Comparison of ENCODE assay signal across 5 worm cellular contexts in the genomic region with DNA sequence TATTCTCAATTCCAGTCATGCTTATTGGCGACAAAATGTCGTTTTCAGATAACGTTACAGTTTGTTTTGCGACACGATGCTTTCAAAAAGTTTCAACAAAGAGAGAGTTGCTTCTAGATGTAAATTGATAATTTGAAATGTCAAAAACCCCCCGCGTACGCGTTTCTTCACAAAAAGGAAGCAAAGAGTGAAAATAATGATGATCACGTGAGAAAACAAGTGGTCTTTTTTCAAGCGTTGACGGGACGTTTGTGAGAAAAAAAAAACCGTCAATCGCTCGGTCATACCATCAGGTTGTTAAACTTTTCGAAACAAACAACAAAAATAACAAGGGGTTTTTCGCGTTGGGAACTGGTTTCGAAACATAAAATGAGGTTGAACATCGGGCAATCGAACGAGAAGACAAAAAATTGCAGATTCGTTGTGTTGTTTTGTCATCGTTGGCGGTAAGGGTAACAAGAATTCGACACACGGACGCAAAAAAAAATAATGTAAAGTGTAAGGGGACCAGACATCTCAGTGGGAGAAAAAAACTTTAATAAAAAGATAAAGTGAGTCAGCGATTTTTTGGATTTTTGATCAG.
A peak's percentile ranks its signal among the peaks of the same experiment; 100 is the strongest.
TF ChIP-seq lines count a peak whose summit lies in the region.

No protein-coding gene starts in this region.

TF ChIP-seq in whole organism, L1 larva, 84 proteins besides CTCF, POLR2A, EP300 and RAD21 (continued from another document and continues in another):
- TF ChIP-seq nhr-84 (tag; optimal IDR thresholded peaks at IDR 0.05; lab: Kevin White, UChicago) (no peak), egl-13 (tag; optimal IDR thresholded peaks at IDR 0.05; lab: Kevin White, UChicago) (no peak), mef-2 (tag; optimal IDR thresholded peaks at IDR 0.05; lab: Kevin White, UChicago) (no peak), irx-1 (tag; optimal IDR thresholded peaks at IDR 0.05; lab: Kevin White, UChicago) (no peak), aha-1 (tag; optimal IDR thresholded peaks at IDR 0.05; lab: Kevin White, UChicago) (no peak), nhr-85 (tag; lab: Kevin White, UChicago) (peak; percentile 90), nhr-19 (GFP tag; conservative IDR thresholded peaks at IDR 0.05; lab: Robert Waterston, UW) (peak; percentile 48), unc-30 (tag; optimal IDR thresholded peaks at IDR 0.05; lab: Kevin White, UChicago) (no peak), sup-37 (GFP tag; optimal IDR thresholded peaks at IDR 0.05; lab: Kevin White, UChicago) (no peak), aly-2 (tag; optimal IDR thresholded peaks at IDR 0.05; lab: Kevin White, UChicago) (no peak), elt-3 (tag; optimal IDR thresholded peaks at IDR 0.05; lab: Kevin White, UChicago) (peak in 1 of 6 experiments; percentile 68), zip-4 (GFP tag; optimal IDR thresholded peaks at IDR 0.05; lab: Kevin White, UChicago) (no peak), jun-1 (tag; optimal IDR thresholded peaks at IDR 0.05; lab: Kevin White, UChicago) (no peak), unc-86 (tag; optimal IDR thresholded peaks at IDR 0.05; lab: Kevin White, UChicago) (no peak), lin-35 (GFP tag; optimal IDR thresholded peaks at IDR 0.05; lab: Kevin White, UChicago) (peak in 1 of 2 experiments; percentile 49), hpl-2 (GFP tag; optimal IDR thresholded peaks at IDR 0.05; lab: Kevin White, UChicago) (no peak), nhr-20 (tag; optimal IDR thresholded peaks at IDR 0.05; lab: Kevin White, UChicago) (peak; percentile 70), ztf-11 (tag; optimal IDR thresholded peaks at IDR 0.05; lab: Kevin White, UChicago) (no peak), C16A3.4 (tag; optimal IDR thresholded peaks at IDR 0.05; lab: Kevin White, UChicago) (no peak), lin-13 (GFP tag; optimal IDR thresholded peaks at IDR 0.05; lab: Kevin White, UChicago) (no peak), ztf-4 (tag; optimal IDR thresholded peaks at IDR 0.05; lab: Kevin White, UChicago) (no peak), ceh-90 (tag; optimal IDR thresholded peaks at IDR 0.05; lab: Kevin White, UChicago) (no peak), nhr-11 (tag; optimal IDR thresholded peaks at IDR 0.05; lab: Kevin White, UChicago) (no peak), mab-9 (GFP tag; IDR thresholded peaks at IDR 0.05; lab: Robert Waterston, UW) (no peak), nhr-71 (tag; optimal IDR thresholded peaks at IDR 0.05; lab: Kevin White, UChicago) (peak; percentile 56), nhr-77 (tag; optimal IDR thresholded peaks at IDR 0.05; lab: Kevin White, UChicago) (no peak)

TF ChIP-seq in whole organism, L2 larva, 48 proteins besides CTCF, POLR2A, EP300 and RAD21 (continued from another document and continues in another):
- TF ChIP-seq nhr-129 (tag; optimal IDR thresholded peaks at IDR 0.05; lab: Kevin White, UChicago) (peak; percentile 54), nhr-10 (tag; optimal IDR thresholded peaks at IDR 0.05; lab: Kevin White, UChicago) (no peak), nhr-11 (tag; optimal IDR thresholded peaks at IDR 0.05; lab: Kevin White, UChicago) (no peak), nhr-237 (tag; optimal IDR thresholded peaks at IDR 0.05; lab: Kevin White, UChicago) (no peak), nhr-12 (tag; optimal IDR thresholded peaks at IDR 0.05; lab: Kevin White, UChicago) (no peak), skn-1 (tag; optimal IDR thresholded peaks at IDR 0.05; lab: Kevin White, UChicago) (no peak), lin-39 (tag; optimal IDR thresholded peaks at IDR 0.05; lab: Kevin White, UChicago) (no peak), elt-1 (tag; optimal IDR thresholded peaks at IDR 0.05; lab: Kevin White, UChicago) (no peak), gmeb-1 (tag; optimal IDR thresholded peaks at IDR 0.05; lab: Kevin White, UChicago) (peak; percentile 47), lin-11 (tag; optimal IDR thresholded peaks at IDR 0.05; lab: Kevin White, UChicago) (no peak), zag-1 (tag; optimal IDR thresholded peaks at IDR 0.05; lab: Kevin White, UChicago) (no peak), peb-1 (tag; optimal IDR thresholded peaks at IDR 0.05; lab: Kevin White, UChicago) (no peak), ceh-16 (tag; optimal IDR thresholded peaks at IDR 0.05; lab: Kevin White, UChicago) (no peak), dmd-4 (tag; optimal IDR thresholded peaks at IDR 0.05; lab: Kevin White, UChicago) (no peak), unc-39 (tag; optimal IDR thresholded peaks at IDR 0.05; lab: Kevin White, UChicago) (no peak), nhr-23 (tag; optimal IDR thresholded peaks at IDR 0.05; lab: Kevin White, UChicago) (no peak), sem-4 (tag; optimal IDR thresholded peaks at IDR 0.05; lab: Kevin White, UChicago) (no peak), unc-62 (GFP tag; optimal IDR thresholded peaks at IDR 0.05; lab: Kevin White, UChicago) (no peak), nhr-21 (tag; optimal IDR thresholded peaks at IDR 0.05; lab: Kevin White, UChicago) (no peak), nhr-77 (tag; optimal IDR thresholded peaks at IDR 0.05; lab: Kevin White, UChicago) (no peak), Y55F3AM.14 (GFP tag; optimal IDR thresholded peaks at IDR 0.05; lab: Kevin White, UChicago) (no peak), ztf-4 (tag; optimal IDR thresholded peaks at IDR 0.05; lab: Kevin White, UChicago) (no peak), nhr-25 (tag; optimal IDR thresholded peaks at IDR 0.05; lab: Kevin White, UChicago) (peak; percentile 52), mab-5 (tag; optimal IDR thresholded peaks at IDR 0.05; lab: Kevin White, UChicago) (no peak), aly-2 (tag; optimal IDR thresholded peaks at IDR 0.05; lab: Kevin White, UChicago) (no peak), mdl-1 (tag; optimal IDR thresholded peaks at IDR 0.05; lab: Kevin White, UChicago) (no peak), sma-3 (GFP tag; optimal IDR thresholded peaks at IDR 0.05; lab: Kevin White, UChicago) (peak; percentile 48), fos-1 (tag; optimal IDR thresholded peaks at IDR 0.05; lab: Kevin White, UChicago) (peak; percentile 47)

TF ChIP-seq in whole organism, L3 larva, 47 proteins besides CTCF, POLR2A, EP300 and RAD21 (continued from another document):
- TF ChIP-seq ceh-82 (tag; optimal IDR thresholded peaks at IDR 0.05; lab: Kevin White, UChicago) (no peak), snpc-4 (tag; optimal IDR thresholded peaks at IDR 0.05; lab: Kevin White, UChicago) (no peak), ceh-28 (tag; optimal IDR thresholded peaks at IDR 0.05; lab: Kevin White, UChicago) (no peak), lin-39 (tag; optimal IDR thresholded peaks at IDR 0.05; lab: Kevin White, UChicago) (no peak), lsy-12 (tag; optimal IDR thresholded peaks at IDR 0.05; lab: Kevin White, UChicago) (peak; percentile 6), elt-2 (tag; optimal IDR thresholded peaks at IDR 0.05; lab: Kevin White, UChicago) (peak; percentile 93), egl-5 (tag; optimal IDR thresholded peaks at IDR 0.05; lab: Kevin White, UChicago) (no peak), sea-2 (GFP tag; optimal IDR thresholded peaks at IDR 0.05; lab: Kevin White, UChicago) (no peak), elt-1 (tag; optimal IDR thresholded peaks at IDR 0.05; lab: Kevin White, UChicago) (no peak), nhr-77 (tag; optimal IDR thresholded peaks at IDR 0.05; lab: Kevin White, UChicago) (no peak), hmg-11 (tag; optimal IDR thresholded peaks at IDR 0.05; lab: Kevin White, UChicago) (no peak), nhr-11 (tag; optimal IDR thresholded peaks at IDR 0.05; lab: Kevin White, UChicago) (no peak), aly-2 (tag; optimal IDR thresholded peaks at IDR 0.05; lab: Kevin White, UChicago) (no peak), mdl-1 (tag; optimal IDR thresholded peaks at IDR 0.05; lab: Kevin White, UChicago) (no peak), ZK546.5 (tag; optimal IDR thresholded peaks at IDR 0.05; lab: Kevin White, UChicago) (no peak), ceh-9 (tag; optimal IDR thresholded peaks at IDR 0.05; lab: Kevin White, UChicago) (no peak), nhr-28 (tag; optimal IDR thresholded peaks at IDR 0.05; lab: Kevin White, UChicago) (no peak), ceh-16 (tag; optimal IDR thresholded peaks at IDR 0.05; lab: Kevin White, UChicago) (no peak), eor-1 (tag; optimal IDR thresholded peaks at IDR 0.05; lab: Kevin White, UChicago) (no peak), ama-1 (optimal IDR thresholded peaks at IDR 0.05; lab: Kevin White, UChicago) (peak; percentile 43), nhr-76 (tag; optimal IDR thresholded peaks at IDR 0.05; lab: Kevin White, UChicago) (no peak), tbx-2 (tag; optimal IDR thresholded peaks at IDR 0.05; lab: Kevin White, UChicago) (no peak), nhr-237 (tag; optimal IDR thresholded peaks at IDR 0.05; lab: Kevin White, UChicago) (no peak), nhr-43 (tag; optimal IDR thresholded peaks at IDR 0.05; lab: Kevin White, UChicago; ENCODE audit: poor library complexity, severe bottlenecking) (peak; percentile 4), lin-15B (tag; optimal IDR thresholded peaks at IDR 0.05; lab: Kevin White, UChicago) (no peak), ztf-4 (tag; optimal IDR thresholded peaks at IDR 0.05; lab: Kevin White, UChicago) (no peak), fos-1 (tag; optimal IDR thresholded peaks at IDR 0.05; lab: Kevin White, UChicago) (no peak), unc-62 (GFP tag; optimal IDR thresholded peaks at IDR 0.05; lab: Kevin White, UChicago) (no peak)

TF ChIP-seq in whole organism, L4 larva, 104 proteins besides CTCF, POLR2A, EP300 and RAD21 (continued from another document and continues in another):
- TF ChIP-seq nhr-77 (tag; optimal IDR thresholded peaks at IDR 0.05; lab: Kevin White, UChicago) (peak; percentile 75), ceh-32 (tag; optimal IDR thresholded peaks at IDR 0.05; lab: Kevin White, UChicago; ENCODE audit: poor library complexity) (no peak), ztf-7 (tag; optimal IDR thresholded peaks at IDR 0.05; lab: Kevin White, UChicago) (no peak), ceh-44 (GFP tag; IDR thresholded peaks at IDR 0.05; lab: Robert Waterston, UW) (no peak), ctbp-1 (GFP tag; IDR thresholded peaks at IDR 0.05; lab: Robert Waterston, UW) (no peak), dmd-9 (GFP tag; IDR thresholded peaks at IDR 0.05; lab: Robert Waterston, UW) (no peak), lin-38 (GFP tag; IDR thresholded peaks at IDR 0.05; lab: Robert Waterston, UW) (no peak), zag-1 (tag; optimal IDR thresholded peaks at IDR 0.05; lab: Kevin White, UChicago) (no peak), madf-9 (GFP tag; conservative IDR thresholded peaks at IDR 0.05; lab: Robert Waterston, UW) (no peak), nhr-48 (tag; optimal IDR thresholded peaks at IDR 0.05; lab: Kevin White, UChicago) (peak; percentile 57), Y75B8A.6 (GFP tag; IDR thresholded peaks at IDR 0.05; lab: Robert Waterston, UW) (no peak), daf-16 (GFP tag; optimal IDR thresholded peaks at IDR 0.05; lab: Kevin White, UChicago) (peak in 1 of 2 experiments; percentile 68), daf-16 (tag; optimal IDR thresholded peaks at IDR 0.05; lab: Kevin White, UChicago) (peak; percentile 98), daf-12 (tag; optimal IDR thresholded peaks at IDR 0.05; lab: Kevin White, UChicago) (no peak), saeg-2 (GFP tag; IDR thresholded peaks at IDR 0.05; lab: Robert Waterston, UW) (peak; percentile 33; the same call in 1 of the 2 replicates), nhr-42 (GFP tag; IDR thresholded peaks at IDR 0.05; lab: Robert Waterston, UW) (no peak), gei-8 (GFP tag; optimal IDR thresholded peaks at IDR 0.05; lab: Kevin White, UChicago) (peak; percentile 36), Y5F2A.4 (GFP tag; optimal IDR thresholded peaks at IDR 0.05; lab: Kevin White, UChicago) (no peak), php-3 (GFP tag; IDR thresholded peaks at IDR 0.05; lab: Robert Waterston, UW) (peak; percentile 85), T26A8.4 (GFP tag; IDR thresholded peaks at IDR 0.05; lab: Robert Waterston, UW) (peak; percentile 63), aly-2 (tag; optimal IDR thresholded peaks at IDR 0.05; lab: Kevin White, UChicago) (no peak), daf-8 (GFP tag; IDR thresholded peaks at IDR 0.05; lab: Robert Waterston, UW) (no peak), nhr-11 (tag; optimal IDR thresholded peaks at IDR 0.05; lab: Kevin White, UChicago) (no peak), Y105C5A.15 (GFP tag; IDR thresholded peaks at IDR 0.05; lab: Robert Waterston, UW) (no peak), mxl-3 (GFP tag; optimal IDR thresholded peaks at IDR 0.05; lab: Kevin White, UChicago) (peak; percentile 2), ces-1 (GFP tag; optimal IDR thresholded peaks at IDR 0.05; lab: Kevin White, UChicago) (no peak), ceh-28 (tag; optimal IDR thresholded peaks at IDR 0.05; lab: Kevin White, UChicago) (no peak), spr-3 (GFP tag; optimal IDR thresholded peaks at IDR 0.05; lab: Kevin White, UChicago) (no peak), nhr-28 (tag; optimal IDR thresholded peaks at IDR 0.05; lab: Kevin White, UChicago) (peak; percentile 71), nhr-111 (GFP tag; optimal IDR thresholded peaks at IDR 0.05; lab: Kevin White, UChicago) (no peak)

TF ChIP-seq in whole organism, young adult, 124 proteins besides CTCF, POLR2A, EP300 and RAD21 (continued from another document and continues in another):
- no peak for TF ChIP-seq snpc-1.1 (tag; optimal IDR thresholded peaks at IDR 0.05; lab: Kevin White, UChicago; ENCODE audit: insufficient read depth)
- peak; percentile 59; the same call in 1 of the 2 replicates for TF ChIP-seq nfyb-1 (GFP tag; IDR thresholded peaks at IDR 0.05; lab: Robert Waterston, UW)
- TF ChIP-seq B0336.3 (GFP tag; IDR thresholded peaks at IDR 0.05; lab: Robert Waterston, UW), result 0 out of 2 replicates have a peak, but pooled peaks have one; percentile 43
- no peak for TF ChIP-seq madf-8 (GFP tag; conservative IDR thresholded peaks at IDR 0.05; lab: Robert Waterston, UW)
- TF ChIP-seq lin-40 (tag; optimal IDR thresholded peaks at IDR 0.05; lab: Kevin White, UChicago), result peak; percentile 77
- TF ChIP-seq C06A6.2 (GFP tag; conservative IDR thresholded peaks at IDR 0.05; lab: Robert Waterston, UW), result no peak
- TF ChIP-seq dox-1 (GFP tag; IDR thresholded peaks at IDR 0.05; lab: Robert Waterston, UW), result peak; percentile 55; the same call in 1 of the 2 replicates
- TF ChIP-seq K11D2.4 (GFP tag; IDR thresholded peaks at IDR 0.05; lab: Robert Waterston, UW), result peak; percentile 51; the same call in 1 of the 2 replicates
- TF ChIP-seq nhr-80 (tag; optimal IDR thresholded peaks at IDR 0.05; lab: Kevin White, UChicago), result peak; percentile 95
- peak; percentile 88 for TF ChIP-seq ztf-22 (GFP tag; optimal IDR thresholded peaks at IDR 0.05; lab: Kevin White, UChicago)
- TF ChIP-seq ztf-26 (tag; optimal IDR thresholded peaks at IDR 0.05; lab: Kevin White, UChicago), result peak; percentile 32
- TF ChIP-seq ceh-91 (GFP tag; IDR thresholded peaks at IDR 0.05; lab: Robert Waterston, UW), result no peak
- peak; percentile 1 for TF ChIP-seq ets-4 (GFP tag; optimal IDR thresholded peaks at IDR 0.05; lab: Kevin White, UChicago)
- peak; percentile 11 for TF ChIP-seq F23B12.7 (tag; optimal IDR thresholded peaks at IDR 0.05; lab: Kevin White, UChicago; ENCODE audit: insufficient read depth)
- no peak for TF ChIP-seq dpff-1 (tag; optimal IDR thresholded peaks at IDR 0.05; lab: Kevin White, UChicago)
- no peak for TF ChIP-seq nhr-27 (tag; optimal IDR thresholded peaks at IDR 0.05; lab: Kevin White, UChicago)
- TF ChIP-seq F49E8.2 (tag; optimal IDR thresholded peaks at IDR 0.05; lab: Kevin White, UChicago; ENCODE audit: insufficient read depth), result no peak
- no peak for TF ChIP-seq hsf-1 (GFP tag; IDR thresholded peaks at IDR 0.05; lab: Robert Waterston, UW)
- TF ChIP-seq let-607 (tag; optimal IDR thresholded peaks at IDR 0.05; lab: Kevin White, UChicago), result peak; percentile 52 to 81
- TF ChIP-seq ztf-25 (GFP tag; IDR thresholded peaks at IDR 0.05; lab: Robert Waterston, UW), result no peak
- TF ChIP-seq mel-28 (tag; optimal IDR thresholded peaks at IDR 0.05; lab: Kevin White, UChicago; ENCODE audit: borderline replicate concordance), result no peak
- TF ChIP-seq madf-10 (tag; optimal IDR thresholded peaks at IDR 0.05; lab: Kevin White, UChicago), result peak; percentile 49
- no peak for TF ChIP-seq B0019.2 (GFP tag; conservative IDR thresholded peaks at IDR 0.05; lab: Robert Waterston, UW)
- no peak for TF ChIP-seq unc-130 (GFP tag; optimal IDR thresholded peaks at IDR 0.05; lab: Kevin White, UChicago)
- TF ChIP-seq xnd-1 (tag; optimal IDR thresholded peaks at IDR 0.05; lab: Kevin White, UChicago), result no peak
- TF ChIP-seq snpc-3.4 (tag; optimal IDR thresholded peaks at IDR 0.05; lab: Kevin White, UChicago), result no peak
- TF ChIP-seq tbp1 (GFP tag; optimal IDR thresholded peaks at IDR 0.05; lab: Kevin White, UChicago), result peak; percentile 52
- TF ChIP-seq sptf-2 (GFP tag; optimal IDR thresholded peaks at IDR 0.05; lab: Kevin White, UChicago), result no peak
- TF ChIP-seq ceh-58 (GFP tag; IDR thresholded peaks at IDR 0.05; lab: Robert Waterston, UW), result no peak
- no peak for TF ChIP-seq cebp-2 (GFP tag; IDR thresholded peaks at IDR 0.05; lab: Robert Waterston, UW)
- TF ChIP-seq hlh-26 (GFP tag; conservative IDR thresholded peaks at IDR 0.05; lab: Robert Waterston, UW), result no peak
- peak; percentile 39 for TF ChIP-seq somi-1 (GFP tag; optimal IDR thresholded peaks at IDR 0.05; lab: Kevin White, UChicago)
- peak; percentile 7 for TF ChIP-seq lin-54 (GFP tag; optimal IDR thresholded peaks at IDR 0.05; lab: Kevin White, UChicago)
